Worm (Caenorhabditis elegans) whole organism, L4 larva: ENCODE results near the gene dhs-30.

Source experiments
- ama-1 ChIP-seq: fragments of 150-350 bp; optimal IDR thresholded peaks from 2 replicates; lab custom pipeline; 2014; ENCODE audit warnings: inconsistent platforms, mixed read lengths
- ceh-62 ChIP-seq: sonication (generic microtip); optimal IDR thresholded peaks from 2 replicates; lab custom pipeline; 2017; ENCODE audit warnings: missing biosample characterization, missing genetic modification characterization
- fos-1 ChIP-seq: fragments of 150-350 bp; optimal IDR thresholded peaks from 2 replicates; lab custom pipeline; 2014; ENCODE audit warnings: missing biosample characterization, missing genetic modification characterization
- jun-1 ChIP-seq: fragments of 150-350 bp; optimal IDR thresholded peaks from 2 replicates; lab custom pipeline; 2014; ENCODE audit warnings: missing biosample characterization, missing genetic modification reagents, missing genetic modification characterization
- nhr-10 ChIP-seq: fragments of 150-350 bp; optimal IDR thresholded peaks from 2 replicates; lab custom pipeline; 2014; ENCODE audit warnings: missing biosample characterization, missing genetic modification characterization
- nhr-77 ChIP-seq: fragments of 150-350 bp; optimal IDR thresholded peaks from 2 replicates; lab custom pipeline; 2014; ENCODE audit warnings: missing biosample characterization, missing genetic modification characterization
- php-3 ChIP-seq: fragments of 200-800 bp; sonication (Bioruptor generic); IDR thresholded peaks from 2 replicates; pipeline ENCODE4 v1.3.6; 2022; ENCODE audit warnings: missing genetic modification reagents, missing genetic modification characterization, missing compliant biosample characterization
- snpc-4 ChIP-seq: fragments of 150-350 bp; optimal IDR thresholded peaks from 2 replicates; lab custom pipeline; 2014; ENCODE audit warnings: missing biosample characterization, missing genetic modification characterization

DNA sequence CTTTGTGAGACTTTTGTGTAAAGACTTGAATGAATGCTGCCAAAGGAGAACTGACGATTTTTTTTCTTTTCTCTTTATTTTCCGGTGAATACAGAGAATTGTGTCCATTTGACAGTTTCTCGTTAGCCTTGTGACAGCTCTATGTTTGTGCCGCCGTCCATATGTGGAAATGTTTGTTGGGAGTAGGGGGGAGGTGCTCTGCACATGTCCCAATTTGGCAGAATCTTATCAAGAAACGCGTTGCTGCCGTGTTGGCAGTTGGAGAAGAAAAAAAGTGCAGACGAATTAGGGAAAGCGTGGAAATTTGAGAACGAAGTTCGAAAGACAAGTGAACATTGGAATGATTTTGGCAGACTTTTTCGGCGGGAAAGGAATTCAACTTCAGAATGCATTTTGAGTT is 37.8 kb downstream of the dhs-30 start:
- TF ChIP-seq php-3 (GFP tag; lab: Robert Waterston, UW) (no peak), snpc-4 (no peak), ama-1 (lab: Kevin White, UChicago) (no peak), fos-1 (tag; lab: Kevin White, UChicago) (no peak), ceh-62 (tag; lab: Kevin White, UChicago) (no peak), jun-1 (tag; lab: Kevin White, UChicago) (no peak), nhr-77 (tag; lab: Kevin White, UChicago) (peak; percentile 0), nhr-10 (no peak)
